Fruit fly (Drosophila melanogaster) S2 (cell line): ENCODE data around the gene smid.

Experiments
- CG8478 ChIP-seq: fragments of >200 bp; optimal IDR thresholded peaks from 2 replicates; lab custom pipeline; 2018
- CTCF ChIP-seq, 2 experiments: fragments of >200 bp; optimal IDR thresholded peaks; 2 replicates each; lab custom pipeline; 2018

DNA sequence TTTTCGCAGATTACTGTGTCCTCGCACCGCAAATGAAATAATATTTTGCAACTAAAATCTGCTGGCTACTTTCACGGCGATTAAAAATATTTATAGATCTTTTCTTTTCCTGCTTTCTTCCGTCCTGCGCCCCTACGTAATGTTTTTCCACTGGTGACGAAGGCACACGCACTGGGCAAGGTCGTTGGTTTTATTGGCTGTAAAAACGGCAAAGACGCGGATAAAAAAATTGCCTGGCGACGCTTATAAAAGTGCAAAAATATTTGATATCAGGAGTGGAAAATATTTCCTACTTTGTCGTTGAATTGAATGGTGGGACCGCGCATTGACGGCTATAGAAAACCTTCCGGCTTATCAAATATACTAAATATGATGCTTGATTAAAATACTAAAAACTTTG lies 12.5 kb upstream of the smid start, which contains the start of gene Sh3beta:
- TF ChIP-seq CTCF (optimal IDR thresholded peaks at IDR 0.05; lab: Kevin White, UChicago) (no peak), CG8478 (lab: Kevin White, UChicago) (no peak)
